In genomic region chrX:12203555-12203955, dm6 we compare ENCODE assay signal across 6 fruit fly cellular contexts.
TF ChIP-seq lines count a peak whose summit lies in the region.

No protein-coding gene starts in this region.

- TF ChIP-seq CTCF in whole organism, embryonic (GFP tag; optimal IDR thresholded peaks at IDR 0.05; lab: Kevin White, UChicago): peak; percentile 50

TF ChIP-seq in whole organism, 6 proteins besides CTCF, POLR2A, EP300 and RAD21:
- peak; percentile 36 for TF ChIP-seq Dll (optimal IDR thresholded peaks at IDR 0.05; lab: Kevin White, UChicago)
- TF ChIP-seq usp (GFP tag; optimal IDR thresholded peaks at IDR 0.05; lab: Kevin White, UChicago): no peak

TF ChIP-seq in whole organism, adult, 20 proteins besides CTCF, POLR2A, EP300 and RAD21:
- TF ChIP-seq tj (GFP tag; optimal IDR thresholded peaks at IDR 0.05; lab: Kevin White, UChicago): peak; percentile 10
- TF ChIP-seq bab1 (GFP tag; optimal IDR thresholded peaks at IDR 0.05; lab: Kevin White, UChicago): peak; percentile 45
- TF ChIP-seq Hr96 (GFP tag; optimal IDR thresholded peaks at IDR 0.05; lab: Kevin White, UChicago): no peak
- TF ChIP-seq CG11617 (GFP tag; optimal IDR thresholded peaks at IDR 0.05; lab: Kevin White, UChicago): no peak

TF ChIP-seq in whole organism, embryonic, 481 proteins besides CTCF, POLR2A, EP300 and RAD21 (continues in another document):
- TF ChIP-seq Mes4 (GFP tag; optimal IDR thresholded peaks at IDR 0.05; lab: Kevin White, UChicago) (peak; percentile 82), Atf3 (GFP tag; optimal IDR thresholded peaks at IDR 0.05; lab: Kevin White, UChicago) (peak; percentile 25), sr (GFP tag; IDR thresholded peaks at IDR 0.05; lab: Robert Waterston, UW) (no peak), CG10267 (tag; optimal IDR thresholded peaks at IDR 0.05; lab: Kevin White, UChicago) (peak; percentile 52), ssp (GFP tag; IDR thresholded peaks at IDR 0.05; lab: Robert Waterston, UW) (peak; percentile 22; the same call in 1 of the 2 replicates), CG1603 (tag; optimal IDR thresholded peaks at IDR 0.05; lab: Kevin White, UChicago) (peak; percentile 77), cg (GFP tag; optimal IDR thresholded peaks at IDR 0.05; lab: Kevin White, UChicago) (peak; percentile 62), CG4707 (GFP tag; optimal IDR thresholded peaks at IDR 0.05; lab: Kevin White, UChicago) (peak; percentile 28), inv (GFP tag; IDR thresholded peaks at IDR 0.05; lab: Robert Waterston, UW; ENCODE audit: partially characterized antibody) (no peak; the same call in 1 of the 2 replicates), corto (GFP tag; optimal IDR thresholded peaks at IDR 0.05; lab: Kevin White, UChicago) (peak; percentile 3), danr (GFP tag; IDR thresholded peaks at IDR 0.05; lab: Robert Waterston, UW) (no peak), dan (GFP tag; IDR thresholded peaks at IDR 0.05; lab: Robert Waterston, UW) (no peak), onecut (GFP tag; IDR thresholded peaks at IDR 0.05; lab: Robert Waterston, UW) (peak; percentile 86), sqz (GFP tag; optimal IDR thresholded peaks at IDR 0.05; lab: Kevin White, UChicago) (peak; percentile 98), Elba2 (GFP tag; optimal IDR thresholded peaks at IDR 0.05; lab: Kevin White, UChicago) (no peak), CG4404 (GFP tag; IDR thresholded peaks at IDR 0.05; lab: Robert Waterston, UW) (no peak), CG5245 (GFP tag; optimal IDR thresholded peaks at IDR 0.05; lab: Kevin White, UChicago) (peak; percentile 54), prd (optimal IDR thresholded peaks at IDR 0.05; lab: Kevin White, UChicago) (no peak), prd (GFP tag; IDR thresholded peaks at IDR 0.05; lab: Robert Waterston, UW) (no peak; the same call in 2 of the 3 replicates), CG18764 (GFP tag; optimal IDR thresholded peaks at IDR 0.05; lab: Kevin White, UChicago) (peak; percentile 56), cwo (GFP tag; optimal IDR thresholded peaks at IDR 0.05; lab: Kevin White, UChicago) (peak; percentile 29)

TF ChIP-seq in whole organism, prepupa, 60 proteins besides CTCF, POLR2A, EP300 and RAD21 (continues in another document):
- TF ChIP-seq CG1621 (tag; optimal IDR thresholded peaks at IDR 0.05; lab: Kevin White, UChicago): peak; percentile 76
- no peak for TF ChIP-seq CG11902 (GFP tag; optimal IDR thresholded peaks at IDR 0.05; lab: Kevin White, UChicago)
- peak; percentile 72 for TF ChIP-seq Sox102F (GFP tag; optimal IDR thresholded peaks at IDR 0.05; lab: Kevin White, UChicago)
- TF ChIP-seq Hr4 (GFP tag; optimal IDR thresholded peaks at IDR 0.05; lab: Kevin White, UChicago): no peak
- TF ChIP-seq Sox14 (GFP tag; optimal IDR thresholded peaks at IDR 0.05; lab: Kevin White, UChicago): peak; percentile 18
- TF ChIP-seq CG10631 (GFP tag; optimal IDR thresholded peaks at IDR 0.05; lab: Kevin White, UChicago): no peak
- peak; percentile 42 for TF ChIP-seq CG6792 (GFP tag; optimal IDR thresholded peaks at IDR 0.05; lab: Kevin White, UChicago)
- TF ChIP-seq Sox15 (GFP tag; optimal IDR thresholded peaks at IDR 0.05; lab: Kevin White, UChicago): no peak
- TF ChIP-seq Eip75B (GFP tag; optimal IDR thresholded peaks at IDR 0.05; lab: Kevin White, UChicago): peak; percentile 57
- TF ChIP-seq Lpt (GFP tag; optimal IDR thresholded peaks at IDR 0.05; lab: Kevin White, UChicago): peak; percentile 16
- no peak for TF ChIP-seq Ets96B (tag; optimal IDR thresholded peaks at IDR 0.05; lab: Kevin White, UChicago)
- peak; percentile 76 for TF ChIP-seq CG3919 (GFP tag; optimal IDR thresholded peaks at IDR 0.05; lab: Kevin White, UChicago)
- peak; percentile 78 for TF ChIP-seq CG7368 (GFP tag; optimal IDR thresholded peaks at IDR 0.05; lab: Kevin White, UChicago)
- peak; percentile 38 for TF ChIP-seq fd59A (GFP tag; optimal IDR thresholded peaks at IDR 0.05; lab: Kevin White, UChicago)
- peak; percentile 39 for TF ChIP-seq spab (GFP tag; optimal IDR thresholded peaks at IDR 0.05; lab: Kevin White, UChicago)
- TF ChIP-seq CG6854 (GFP tag; optimal IDR thresholded peaks at IDR 0.05; lab: Kevin White, UChicago): peak; percentile 78
- TF ChIP-seq cyc (GFP tag; optimal IDR thresholded peaks at IDR 0.05; lab: Kevin White, UChicago): peak; percentile 46
- peak; percentile 13 for TF ChIP-seq Hr39 (GFP tag; optimal IDR thresholded peaks at IDR 0.05; lab: Kevin White, UChicago)
- peak; percentile 88 for TF ChIP-seq Eip78C (GFP tag; lab: Kevin White, UChicago)
- peak; percentile 37 for TF ChIP-seq dac (GFP tag; optimal IDR thresholded peaks at IDR 0.05; lab: Kevin White, UChicago)
- TF ChIP-seq topi (GFP tag; optimal IDR thresholded peaks at IDR 0.05; lab: Kevin White, UChicago): peak; percentile 72
- TF ChIP-seq CG34406 (GFP tag; optimal IDR thresholded peaks at IDR 0.05; lab: Kevin White, UChicago): peak; percentile 66

TF ChIP-seq in whole organism, pupa, 21 proteins besides CTCF, POLR2A, EP300 and RAD21:
- TF ChIP-seq CG8159 (tag; optimal IDR thresholded peaks at IDR 0.05; lab: Kevin White, UChicago): peak; percentile 41
- TF ChIP-seq gl (tag; optimal IDR thresholded peaks at IDR 0.05; lab: Kevin White, UChicago): peak; percentile 71
- TF ChIP-seq CG9948 (tag; optimal IDR thresholded peaks at IDR 0.05; lab: Kevin White, UChicago): no peak
- no peak for TF ChIP-seq EcR (GFP tag; optimal IDR thresholded peaks at IDR 0.05; lab: Kevin White, UChicago)
- peak; percentile 60 for TF ChIP-seq Pif1A (GFP tag; optimal IDR thresholded peaks at IDR 0.05; lab: Kevin White, UChicago)
- no peak for TF ChIP-seq CG17806 (tag; optimal IDR thresholded peaks at IDR 0.05; lab: Kevin White, UChicago)
- peak; percentile 61; the same call in 1 of the 2 replicates for TF ChIP-seq CG32121 (GFP tag; IDR thresholded peaks at IDR 0.05; lab: Robert Waterston, UW)
- peak; percentile 72 for TF ChIP-seq Ets98B (GFP tag; IDR thresholded peaks at IDR 0.05; lab: Robert Waterston, UW)
- TF ChIP-seq CG14655 (GFP tag; optimal IDR thresholded peaks at IDR 0.05; lab: Kevin White, UChicago): peak; percentile 32
- peak; percentile 28 for TF ChIP-seq CG15710 (tag; optimal IDR thresholded peaks at IDR 0.05; lab: Kevin White, UChicago)
- no peak for TF ChIP-seq CG10348 (GFP tag; IDR thresholded peaks at IDR 0.05; lab: Robert Waterston, UW)
- TF ChIP-seq CG34367 (tag; optimal IDR thresholded peaks at IDR 0.05; lab: Kevin White, UChicago): peak; percentile 42
- TF ChIP-seq CG12605 (GFP tag; IDR thresholded peaks at IDR 0.05; lab: Robert Waterston, UW): peak; percentile 61; the same call in 1 of the 2 replicates
- peak; percentile 74 for TF ChIP-seq CG13204 (GFP tag; optimal IDR thresholded peaks at IDR 0.05; lab: Kevin White, UChicago)
- no peak for TF ChIP-seq rn (GFP tag; IDR thresholded peaks at IDR 0.05; lab: Robert Waterston, UW)
- peak; percentile 17 for TF ChIP-seq Pif1B (GFP tag; optimal IDR thresholded peaks at IDR 0.05; lab: Kevin White, UChicago)
- TF ChIP-seq CG4496 (GFP tag; IDR thresholded peaks at IDR 0.05; lab: Robert Waterston, UW): peak; percentile 90
- TF ChIP-seq D1 (tag; optimal IDR thresholded peaks at IDR 0.05; lab: Kevin White, UChicago): no peak
- TF ChIP-seq fd96Ca (GFP tag; IDR thresholded peaks at IDR 0.05; lab: Robert Waterston, UW): peak; percentile 70; the same call in 2 of the 3 replicates
- peak; percentile 74 for TF ChIP-seq Snoo (tag; optimal IDR thresholded peaks at IDR 0.05; lab: Kevin White, UChicago)
- peak; percentile 20 for TF ChIP-seq CG8301 (tag; optimal IDR thresholded peaks at IDR 0.05; lab: Kevin White, UChicago)

TF ChIP-seq in whole organism, wandering third instar larva, 38 proteins besides CTCF, POLR2A, EP300 and RAD21:
- no peak for TF ChIP-seq Abd-B (GFP tag; optimal IDR thresholded peaks at IDR 0.05; lab: Kevin White, UChicago)
- peak; percentile 34 for TF ChIP-seq Dif (GFP tag; optimal IDR thresholded peaks at IDR 0.05; lab: Kevin White, UChicago; ENCODE audit: partially characterized antibody)
- TF ChIP-seq Sp1 (GFP tag; optimal IDR thresholded peaks at IDR 0.05; lab: Kevin White, UChicago): peak; percentile 63
- TF ChIP-seq usp (GFP tag; optimal IDR thresholded peaks at IDR 0.05; lab: Kevin White, UChicago): no peak
- peak in 1 of 2 experiments; percentile 36 for TF ChIP-seq foxo (GFP tag; optimal IDR thresholded peaks at IDR 0.05; lab: Kevin White, UChicago)
- TF ChIP-seq Myc (optimal IDR thresholded peaks at IDR 0.05; lab: Kevin White, UChicago): no peak
- no peak for TF ChIP-seq Jra (GFP tag; optimal IDR thresholded peaks at IDR 0.05; lab: Kevin White, UChicago)
- no peak for TF ChIP-seq sv (GFP tag; optimal IDR thresholded peaks at IDR 0.05; lab: Kevin White, UChicago)
- TF ChIP-seq Hnf4 (GFP tag; optimal IDR thresholded peaks at IDR 0.05; lab: Kevin White, UChicago): peak; percentile 15
- peak; percentile 38 for TF ChIP-seq dmrt93B (GFP tag; optimal IDR thresholded peaks at IDR 0.05; lab: Kevin White, UChicago)
- peak; percentile 54 for TF ChIP-seq CG9705 (GFP tag; optimal IDR thresholded peaks at IDR 0.05; lab: Kevin White, UChicago)
- TF ChIP-seq rgr (GFP tag; optimal IDR thresholded peaks at IDR 0.05; lab: Kevin White, UChicago): peak; percentile 69
- TF ChIP-seq psq (GFP tag; optimal IDR thresholded peaks at IDR 0.05; lab: Kevin White, UChicago): peak; percentile 47
- TF ChIP-seq h (GFP tag; optimal IDR thresholded peaks at IDR 0.05; lab: Kevin White, UChicago): peak; percentile 69
- no peak for TF ChIP-seq Mio (GFP tag; optimal IDR thresholded peaks at IDR 0.05; lab: Kevin White, UChicago)
- TF ChIP-seq HLH106 (tag; optimal IDR thresholded peaks at IDR 0.05; lab: Kevin White, UChicago): peak; percentile 30
- TF ChIP-seq fru (GFP tag; optimal IDR thresholded peaks at IDR 0.05; lab: Kevin White, UChicago): peak; percentile 74
- TF ChIP-seq Rel (GFP tag; optimal IDR thresholded peaks at IDR 0.05; lab: Kevin White, UChicago): no peak
- peak; percentile 4 for TF ChIP-seq Rel (tag; optimal IDR thresholded peaks at IDR 0.05; lab: Kevin White, UChicago)
- TF ChIP-seq CG32264 (GFP tag; optimal IDR thresholded peaks at IDR 0.05; lab: Kevin White, UChicago): no peak
- TF ChIP-seq OdsH (GFP tag; optimal IDR thresholded peaks at IDR 0.05; lab: Kevin White, UChicago): peak; percentile 57
- TF ChIP-seq ey (GFP tag; optimal IDR thresholded peaks at IDR 0.05; lab: Kevin White, UChicago): peak; percentile 25
- no peak for TF ChIP-seq Dfd (GFP tag; optimal IDR thresholded peaks at IDR 0.05; lab: Kevin White, UChicago)
- no peak for TF ChIP-seq sage (GFP tag; optimal IDR thresholded peaks at IDR 0.05; lab: Kevin White, UChicago)
- peak; percentile 36 for TF ChIP-seq Hr83 (GFP tag; optimal IDR thresholded peaks at IDR 0.05; lab: Kevin White, UChicago; ENCODE audit: poor library complexity, severe bottlenecking)
- TF ChIP-seq br (GFP tag; optimal IDR thresholded peaks at IDR 0.05; lab: Kevin White, UChicago): peak; percentile 58
- no peak for TF ChIP-seq dl (GFP tag; optimal IDR thresholded peaks at IDR 0.05; lab: Kevin White, UChicago; ENCODE audit: insufficient read depth in 1 of 2, partially characterized antibody in 2 of 2)
- no peak for TF ChIP-seq pan (optimal IDR thresholded peaks at IDR 0.05; lab: Kevin White, UChicago)
